Fruit fly (Drosophila melanogaster) whole organism, embryonic: ENCODE data around the gene CG16972.

Experiments used
- B-H1 ChIP-seq: fragments of 200-800 bp; sonication (Bioruptor generic); IDR thresholded peaks from 3 replicates; pipeline ENCODE4 v1.3.6; 2022; ENCODE audit warnings: missing biosample characterization, missing genetic modification characterization
- CG10321 ChIP-seq: fragments of 200-800 bp; sonication (Bioruptor generic); IDR thresholded peaks from 2 replicates; pipeline ENCODE4 v1.3.6; 2022; ENCODE audit warnings: missing biosample characterization, missing genetic modification characterization
- CG10565 ChIP-seq: fragments of 200-800 bp; sonication (Bioruptor generic); optimal IDR thresholded peaks from 3 replicates; lab custom pipeline; 2016; ENCODE audit warnings: missing biosample characterization, mild to moderate bottlenecking, missing genetic modification characterization
- CG17385 ChIP-seq: fragments of 200-800 bp; sonication (Bioruptor generic); optimal IDR thresholded peaks from 3 replicates; lab custom pipeline; 2018; ENCODE audit warnings: missing biosample characterization, mild to moderate bottlenecking, missing genetic modification characterization
- CG17612 ChIP-seq: fragments of 200-800 bp; sonication (Bioruptor generic); IDR thresholded peaks from 2 replicates; pipeline ENCODE4 v1.3.6; 2022; ENCODE audit warnings: missing biosample characterization, missing genetic modification characterization
- CG31365 ChIP-seq: fragments of 200-800 bp; sonication (Bioruptor generic); optimal IDR thresholded peaks from 2 replicates; lab custom pipeline; 2018; ENCODE audit warnings: missing biosample characterization, mild to moderate bottlenecking, missing genetic modification characterization
- CG31388 ChIP-seq: fragments of 200-800 bp; sonication (Bioruptor generic); optimal IDR thresholded peaks from 2 replicates; lab custom pipeline; 2016; ENCODE audit warnings: missing biosample characterization, missing genetic modification characterization
- CG32532 ChIP-seq: fragments of 200-800 bp; sonication (Bioruptor generic); IDR thresholded peaks from 2 replicates; pipeline ENCODE4 v1.3.6; 2022; ENCODE audit warnings: missing biosample characterization, missing genetic modification characterization
- CG34376 ChIP-seq: fragments of 200-800 bp; sonication (Bioruptor generic); optimal IDR thresholded peaks from 2 replicates; lab custom pipeline; 2018; ENCODE audit warnings: missing biosample characterization, mild to moderate bottlenecking, missing genetic modification characterization
- CG6254 ChIP-seq: fragments of 200-800 bp; sonication (Bioruptor generic); optimal IDR thresholded peaks from 3 replicates; lab custom pipeline; 2017; ENCODE audit warnings: mild to moderate bottlenecking, missing biosample characterization, missing genetic modification reagents, missing genetic modification characterization
- CG6689 ChIP-seq: fragments of 200-800 bp; sonication (Bioruptor generic); IDR thresholded peaks from 2 replicates; pipeline ENCODE4 v1.3.6; 2022; ENCODE audit warnings: missing biosample characterization, missing genetic modification characterization
- CG7357 ChIP-seq: fragments of 200-800 bp; sonication (Bioruptor generic); IDR thresholded peaks from 3 replicates; pipeline ENCODE4 v1.3.6; 2022; ENCODE audit warnings: missing biosample characterization, missing genetic modification characterization
- CG7987 ChIP-seq: fragments of 200-800 bp; sonication (Bioruptor generic); optimal IDR thresholded peaks from 2 replicates; lab custom pipeline; 2018; ENCODE audit warnings: missing biosample characterization, mild to moderate bottlenecking, missing genetic modification characterization, moderate library complexity
- CG8290 ChIP-seq, 3 experiments: fragments of 200-800 bp; sonication (Bioruptor generic); optimal IDR thresholded peaks; 2 replicates each; lab custom pipeline; 2016 to 2019; ENCODE audit warnings: missing biosample characterization in 3 of 3, missing genetic modification characterization in 3 of 3, mild to moderate bottlenecking in 2 of 3, moderate library complexity in 1 of 3
- CG8359 ChIP-seq: fragments of 200-800 bp; sonication (Bioruptor generic); optimal IDR thresholded peaks from 2 replicates; lab custom pipeline; 2017; ENCODE audit warnings: missing biosample characterization, mild to moderate bottlenecking, missing genetic modification characterization, borderline replicate concordance
- CG8765 ChIP-seq: fragments of 200-800 bp; sonication (Bioruptor generic); IDR thresholded peaks from 2 replicates; pipeline ENCODE4 v1.3.6; 2022; ENCODE audit warnings: missing biosample characterization, missing genetic modification characterization
- CG8944 ChIP-seq: fragments of 200-800 bp; sonication (Bioruptor generic); optimal IDR thresholded peaks from 3 replicates; lab custom pipeline; 2016; ENCODE audit warnings: missing biosample characterization, missing genetic modification characterization
- CkIIα-i1 ChIP-seq: fragments of 200-800 bp; sonication (Bioruptor generic); IDR thresholded peaks from 2 replicates; pipeline ENCODE4 v1.3.6; 2022; ENCODE audit warnings: missing biosample characterization, missing genetic modification characterization
- CoRest ChIP-seq: fragments of 200-800 bp; sonication (Bioruptor generic); optimal IDR thresholded peaks from 3 replicates; lab custom pipeline; 2018; ENCODE audit warnings: missing biosample characterization, mild to moderate bottlenecking, missing genetic modification characterization, moderate library complexity
- D ChIP-seq, 2 experiments: fragments of 200-800 bp in 1 of 2; fragments of >200 bp in 1 of 2; sonication (Bioruptor generic) in 1 of 2; optimal IDR thresholded peaks; 2 replicates in 1 of 2; 3 replicates in 1 of 2; lab custom pipeline; 2017; ENCODE audit warnings: mild to moderate bottlenecking in 1 of 2, missing biosample characterization in 1 of 2, missing genetic modification characterization in 1 of 2, missing genetic modification reagents in 1 of 2
- Dfd ChIP-seq, 2 experiments: fragments of >200 bp; optimal IDR thresholded peaks; 2 replicates each; lab custom pipeline; 2017; ENCODE audit warnings: missing biosample characterization in 2 of 2, missing genetic modification characterization in 2 of 2
- Dll ChIP-seq: fragments of 200-800 bp; sonication (Bioruptor generic); IDR thresholded peaks from 4 replicates; pipeline ENCODE4 v1.3.6; 2022; ENCODE audit warnings: missing biosample characterization, missing genetic modification characterization; ENCODE audit not compliant: partially characterized antibody
- Eip74EF ChIP-seq, 2 experiments: fragments of 200-800 bp in 1 of 2; fragments of >200 bp in 1 of 2; sonication (Bioruptor generic) in 1 of 2; optimal IDR thresholded peaks; 2 replicates each; lab custom pipeline; 2017 to 2019; ENCODE audit warnings: missing biosample characterization in 2 of 2, missing genetic modification characterization in 2 of 2, mild to moderate bottlenecking in 1 of 2, moderate library complexity in 1 of 2
- H15 ChIP-seq: fragments of 200-800 bp; sonication (Bioruptor generic); IDR thresholded peaks from 3 replicates; pipeline ENCODE4 v1.3.6; 2022; ENCODE audit warnings: missing biosample characterization, missing genetic modification characterization
- Hr3 ChIP-seq: fragments of 200-800 bp; sonication (Bioruptor generic); optimal IDR thresholded peaks from 3 replicates; lab custom pipeline; 2016; ENCODE audit warnings: missing biosample characterization, missing genetic modification characterization
- Mad ChIP-seq: fragments of 200-800 bp; sonication (Bioruptor generic); optimal IDR thresholded peaks from 2 replicates; lab custom pipeline; 2016; ENCODE audit warnings: missing biosample characterization, missing genetic modification characterization
- Max ChIP-seq: fragments of 200-800 bp; sonication (Bioruptor generic); optimal IDR thresholded peaks from 2 replicates; lab custom pipeline; 2016; ENCODE audit warnings: missing biosample characterization, mild to moderate bottlenecking, missing genetic modification characterization
- Opbp ChIP-seq: fragments of 200-800 bp; sonication (Bioruptor generic); IDR thresholded peaks from 3 replicates; pipeline ENCODE4 v1.3.6; 2022; ENCODE audit warnings: missing biosample characterization, missing genetic modification characterization; ENCODE audit not compliant: partially characterized antibody
- Sin3A ChIP-seq: fragments of >200 bp; optimal IDR thresholded peaks from 2 replicates; lab custom pipeline; 2018
- Sox100B ChIP-seq: fragments of 200-800 bp; sonication (Bioruptor generic); optimal IDR thresholded peaks from 3 replicates; lab custom pipeline; 2018; ENCODE audit warnings: missing biosample characterization, mild to moderate bottlenecking, missing genetic modification characterization
- Trl ChIP-seq, 3 experiments: fragments of >200 bp in 2 of 3; fragments of 200-800 bp in 1 of 3; sonication (Bioruptor generic) in 1 of 3; optimal IDR thresholded peaks; 2 replicates in 1 of 3; 3 replicates in 2 of 3; lab custom pipeline; 2016 to 2017; ENCODE audit warnings: missing biosample characterization in 1 of 3, missing genetic modification characterization in 1 of 3
- Usf ChIP-seq: fragments of 200-800 bp; sonication (Bioruptor generic); optimal IDR thresholded peaks from 2 replicates; lab custom pipeline; 2017; ENCODE audit warnings: missing genotype, missing biosample characterization, missing genetic modification characterization
- abd-A ChIP-seq: fragments of 200-800 bp; sonication (Bioruptor generic); optimal IDR thresholded peaks from 3 replicates; lab custom pipeline; 2019; ENCODE audit warnings: missing biosample characterization, mild to moderate bottlenecking, missing genetic modification characterization, moderate library complexity
- al ChIP-seq: fragments of 200-800 bp; sonication (Bioruptor generic); IDR thresholded peaks from 2 replicates; pipeline ENCODE4 v1.3.6; 2022; ENCODE audit warnings: missing biosample characterization, missing genetic modification characterization
- amos ChIP-seq: fragments of 200-800 bp; sonication (Bioruptor generic); IDR thresholded peaks from 2 replicates; pipeline ENCODE4 v1.3.6; 2022; ENCODE audit warnings: missing biosample characterization, missing genetic modification characterization; ENCODE audit not compliant: partially characterized antibody
- bbx ChIP-seq: fragments of 200-800 bp; sonication (Bioruptor generic); IDR thresholded peaks from 2 replicates; pipeline ENCODE4 v1.3.6; 2022; ENCODE audit warnings: missing biosample characterization, missing genetic modification characterization; ENCODE audit not compliant: partially characterized antibody
- bsh ChIP-seq, 2 experiments: fragments of 200-800 bp; sonication (Bioruptor generic); optimal IDR thresholded peaks; 2 replicates each; lab custom pipeline; 2017 to 2018; ENCODE audit warnings: mild to moderate bottlenecking in 2 of 2, missing biosample characterization in 2 of 2, missing genetic modification characterization in 2 of 2, moderate library complexity in 1 of 2
- btn ChIP-seq: fragments of 200-800 bp; sonication (Bioruptor generic); optimal IDR thresholded peaks from 2 replicates; lab custom pipeline; 2016; ENCODE audit warnings: missing biosample characterization, missing genetic modification characterization
- chm ChIP-seq: fragments of 200-800 bp; sonication (Bioruptor generic); IDR thresholded peaks from 2 replicates; pipeline ENCODE4 v1.3.6; 2022; ENCODE audit warnings: missing biosample characterization, missing genetic modification characterization
- da ChIP-seq: fragments of 200-800 bp; sonication (Bioruptor generic); optimal IDR thresholded peaks from 2 replicates; lab custom pipeline; 2016; ENCODE audit warnings: missing biosample characterization, missing genetic modification characterization
- ewg ChIP-seq: fragments of 200-800 bp; sonication (Bioruptor generic); optimal IDR thresholded peaks from 3 replicates; lab custom pipeline; 2017; ENCODE audit warnings: mild to moderate bottlenecking, missing biosample characterization, missing genetic modification reagents, missing genetic modification characterization
- gcm2 ChIP-seq: fragments of 200-800 bp; sonication (Bioruptor generic); optimal IDR thresholded peaks from 2 replicates; lab custom pipeline; 2016; ENCODE audit warnings: missing biosample characterization, missing genetic modification characterization
- hbn ChIP-seq: fragments of 200-800 bp; sonication (Bioruptor generic); IDR thresholded peaks from 2 replicates; pipeline ENCODE4 v1.3.6; 2022; ENCODE audit warnings: missing biosample characterization, missing genetic modification characterization; ENCODE audit not compliant: partially characterized antibody
- nau ChIP-seq: fragments of 200-800 bp; sonication (Bioruptor generic); optimal IDR thresholded peaks from 3 replicates; lab custom pipeline; 2017; ENCODE audit warnings: missing biosample characterization, mild to moderate bottlenecking, missing genetic modification characterization, missing genetic modification reagents
- slp2 ChIP-seq: fragments of 200-800 bp; sonication (Bioruptor generic); optimal IDR thresholded peaks from 2 replicates; lab custom pipeline; 2016; ENCODE audit warnings: missing biosample characterization, missing genetic modification characterization
- tup ChIP-seq: fragments of 200-800 bp; sonication (Bioruptor generic); optimal IDR thresholded peaks from 2 replicates; lab custom pipeline; 2016; ENCODE audit warnings: missing biosample characterization, mild to moderate bottlenecking, missing genetic modification characterization, moderate library complexity
- wek ChIP-seq: fragments of 200-800 bp; sonication (Bioruptor generic); optimal IDR thresholded peaks from 3 replicates; lab custom pipeline; 2018; ENCODE audit warnings: missing biosample characterization, mild to moderate bottlenecking, missing genetic modification characterization, moderate library complexity
- wor ChIP-seq: fragments of 200-800 bp; sonication (Bioruptor generic); IDR thresholded peaks from 2 replicates; pipeline ENCODE4 v1.3.6; 2022; ENCODE audit warnings: missing biosample characterization, missing genetic modification characterization
- z ChIP-seq: fragments of 200-800 bp; sonication (Bioruptor generic); IDR thresholded peaks from 3 replicates; pipeline ENCODE4 v1.3.6; 2022; ENCODE audit warnings: missing biosample characterization, missing genetic modification characterization

Gene CG16972

dm6 chr2L:13165802-13166347, 37.2 kb downstream of the CG16972 start, which contains the start of gene DnaJ-H (continued):
- no peak for TF ChIP-seq CG8290 (GFP tag; optimal IDR thresholded peaks at IDR 0.05; lab: Kevin White, UChicago)
- no peak for TF ChIP-seq CG8290 (tag; optimal IDR thresholded peaks at IDR 0.05; lab: Kevin White, UChicago)
- TF ChIP-seq H15 = no peak
- no peak for TF ChIP-seq CG8944 (GFP tag; lab: Kevin White, UChicago)
- no peak for TF ChIP-seq CG6689 (GFP tag; lab: Robert Waterston, UW)
- TF ChIP-seq CG17385 (GFP tag; lab: Kevin White, UChicago) = peak; percentile 99
- TF ChIP-seq CG34376 (GFP tag; lab: Kevin White, UChicago) = peak; percentile 10
- no peak for TF ChIP-seq CG7987 (GFP tag; lab: Kevin White, UChicago)
- TF ChIP-seq D (optimal IDR thresholded peaks at IDR 0.05; lab: Kevin White, UChicago) = no peak
- no peak for TF ChIP-seq D (GFP tag; optimal IDR thresholded peaks at IDR 0.05; lab: Kevin White, UChicago)
- no peak for TF ChIP-seq CoRest (tag; lab: Kevin White, UChicago)
- TF ChIP-seq Hr3 (GFP tag; lab: Kevin White, UChicago) = no peak
- TF ChIP-seq CG7357 = no peak
- TF ChIP-seq amos (GFP tag; lab: Robert Waterston, UW) = 0 out of 2 replicates have a peak, but pooled peaks have one; percentile 9
- TF ChIP-seq CG10321 (GFP tag; lab: Robert Waterston, UW) = no peak
- TF ChIP-seq CG6254 = no peak
- no peak for TF ChIP-seq slp2 (GFP tag; lab: Kevin White, UChicago)
- TF ChIP-seq btn (GFP tag; lab: Kevin White, UChicago) = no peak
- no peak for TF ChIP-seq gcm2 (GFP tag; lab: Kevin White, UChicago)
- TF ChIP-seq CG8359 = no peak
- TF ChIP-seq al (GFP tag; lab: Robert Waterston, UW) = no peak
- no peak for TF ChIP-seq CG31388 (GFP tag; lab: Kevin White, UChicago)
- no peak for TF ChIP-seq Mad (GFP tag; lab: Kevin White, UChicago)
- no peak for TF ChIP-seq chm (GFP tag; lab: Robert Waterston, UW)
- TF ChIP-seq abd-A (tag; lab: Kevin White, UChicago) = no peak
- TF ChIP-seq wor (GFP tag; lab: Robert Waterston, UW) = no peak
- no peak for TF ChIP-seq CG10565 (GFP tag; lab: Kevin White, UChicago)
- no peak for TF ChIP-seq wek (GFP tag; lab: Kevin White, UChicago)
- TF ChIP-seq B-H1 = no peak; the same call in 2 of the 3 replicates
- TF ChIP-seq bsh (GFP tag; optimal IDR thresholded peaks at IDR 0.05; lab: Kevin White, UChicago) = no peak
- TF ChIP-seq CG31365 (tag; lab: Kevin White, UChicago) = no peak
- peak; percentile 81 for TF ChIP-seq ewg (GFP tag; lab: Kevin White, UChicago)
- no peak for TF ChIP-seq Eip74EF (GFP tag; optimal IDR thresholded peaks at IDR 0.05; lab: Kevin White, UChicago)
- TF ChIP-seq hbn (GFP tag; lab: Robert Waterston, UW) = no peak
- TF ChIP-seq da (GFP tag; lab: Kevin White, UChicago) = no peak
- no peak for TF ChIP-seq CkIIα-i1 (GFP tag; lab: Robert Waterston, UW)
- TF ChIP-seq Dll = 0 out of 4 replicates have a peak, but pooled peaks have one; percentile 42
- TF ChIP-seq Trl (optimal IDR thresholded peaks at IDR 0.05; lab: Kevin White, UChicago) = peak; percentile 74 to 93
- no peak for TF ChIP-seq Trl (GFP tag; optimal IDR thresholded peaks at IDR 0.05; lab: Kevin White, UChicago)
- no peak for TF ChIP-seq tup
- peak; percentile 1; the same call in 1 of the 2 replicates for TF ChIP-seq bbx
- TF ChIP-seq Opbp (GFP tag; lab: Robert Waterston, UW) = no peak
- peak; percentile 37 for TF ChIP-seq Sin3A
- TF ChIP-seq CG17612 (GFP tag; lab: Robert Waterston, UW) = no peak
- no peak for TF ChIP-seq Dfd (GFP tag; optimal IDR thresholded peaks at IDR 0.05; lab: Kevin White, UChicago)
- no peak for TF ChIP-seq Usf (GFP tag; lab: Kevin White, UChicago)
- peak; percentile 1 for TF ChIP-seq Max (GFP tag; lab: Kevin White, UChicago)
- TF ChIP-seq Sox100B (GFP tag; lab: Kevin White, UChicago) = no peak
- no peak for TF ChIP-seq CG8765 (GFP tag; lab: Robert Waterston, UW)
- TF ChIP-seq nau (GFP tag; lab: Kevin White, UChicago) = no peak
- no peak for TF ChIP-seq z (GFP tag; lab: Robert Waterston, UW)
- TF ChIP-seq CG32532 (GFP tag; lab: Robert Waterston, UW) = no peak
